Fruit fly (Drosophila melanogaster): ENCODE data around the gene Mettl14.

Mettl14 gene

DNA sequence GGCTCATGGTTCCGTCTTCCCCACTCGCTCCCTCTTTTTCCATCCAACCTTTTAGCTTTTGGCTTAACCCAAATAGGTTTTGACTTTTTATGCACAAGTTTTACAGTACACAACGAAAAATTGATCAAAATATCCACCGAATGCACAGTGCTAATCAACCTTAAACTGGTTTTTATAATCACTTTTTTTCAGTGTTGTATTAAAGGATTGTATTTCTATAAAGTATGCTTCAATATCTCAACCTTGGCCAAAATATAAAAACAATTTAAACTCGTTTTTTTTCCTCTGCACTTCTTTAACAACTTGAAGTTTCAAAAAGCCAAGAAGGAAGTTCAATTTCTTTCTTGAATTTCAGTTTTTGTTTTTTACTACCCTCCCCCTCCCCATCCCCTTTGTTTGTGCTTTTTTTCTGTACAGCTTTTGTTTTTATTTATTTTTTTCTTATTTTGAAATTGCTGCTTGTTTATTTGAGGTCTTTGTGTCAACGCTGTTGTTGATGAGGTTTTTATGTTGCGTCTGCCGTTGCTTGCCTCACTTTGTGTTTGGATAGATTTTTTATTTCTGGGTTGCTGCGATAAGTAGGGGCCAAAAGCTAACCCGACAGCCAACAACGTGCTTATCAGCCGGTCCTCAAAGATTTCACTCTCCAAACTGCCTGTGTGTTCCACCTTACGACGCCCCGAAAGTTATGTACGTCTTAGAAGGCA is 23.2 kb upstream of the Mettl14 start (continued):
- TF ChIP-seq CG16813 (GFP tag; IDR thresholded peaks at IDR 0.05; ENCODE audit: partially characterized antibody) = no peak
- peak; percentile 23 for TF ChIP-seq Fer1 (GFP tag; optimal IDR thresholded peaks at IDR 0.05)
- no peak for TF ChIP-seq CG9797 (GFP tag; optimal IDR thresholded peaks at IDR 0.05)
- TF ChIP-seq amos (GFP tag; IDR thresholded peaks at IDR 0.05; ENCODE audit: partially characterized antibody) = no peak
- TF ChIP-seq corto (GFP tag; optimal IDR thresholded peaks at IDR 0.05) = no peak
- TF ChIP-seq CG10543 (GFP tag; optimal IDR thresholded peaks at IDR 0.05) = no peak
- TF ChIP-seq nmo (GFP tag; optimal IDR thresholded peaks at IDR 0.05) = peak; percentile 33
- peak; percentile 88 for TF ChIP-seq sens (GFP tag)
- no peak for TF ChIP-seq dati (GFP tag; IDR thresholded peaks at IDR 0.05)
- TF ChIP-seq knrl (GFP tag; IDR thresholded peaks at IDR 0.05; ENCODE audit: partially characterized antibody) = no peak
- peak; percentile 8 for TF ChIP-seq CG12659 (GFP tag; optimal IDR thresholded peaks at IDR 0.05)
- no peak for TF ChIP-seq CG8765 (GFP tag; IDR thresholded peaks at IDR 0.05)
- TF ChIP-seq Bteb2 (GFP tag; optimal IDR thresholded peaks at IDR 0.05) = no peak
- no peak for TF ChIP-seq CG16863 (GFP tag; optimal IDR thresholded peaks at IDR 0.05)
- no peak for TF ChIP-seq CG10959 (GFP tag; IDR thresholded peaks at IDR 0.05)
- no peak for TF ChIP-seq CG9817 (tag; optimal IDR thresholded peaks at IDR 0.05)
- TF ChIP-seq Mes4 (GFP tag; optimal IDR thresholded peaks at IDR 0.05) = no peak
- peak; percentile 40 for TF ChIP-seq Oli (tag; optimal IDR thresholded peaks at IDR 0.05)
- no peak for TF ChIP-seq bcd (GFP tag; optimal IDR thresholded peaks at IDR 0.05)
- TF ChIP-seq Dll (GFP tag; IDR thresholded peaks at IDR 0.05; ENCODE audit: partially characterized antibody) = no peak
- no peak for TF ChIP-seq Dad (GFP tag; optimal IDR thresholded peaks at IDR 0.05)
- no peak for TF ChIP-seq Sry-β (GFP tag; optimal IDR thresholded peaks at IDR 0.05)
- TF ChIP-seq CG14050 (GFP tag; IDR thresholded peaks at IDR 0.05) = no peak
- no peak for TF ChIP-seq pnt (GFP tag; optimal IDR thresholded peaks at IDR 0.05)
- TF ChIP-seq C15 (GFP tag; IDR thresholded peaks at IDR 0.05) = no peak
- TF ChIP-seq CG30431 (GFP tag; optimal IDR thresholded peaks at IDR 0.05) = no peak
- TF ChIP-seq CG7372 (GFP tag; IDR thresholded peaks at IDR 0.05) = no peak

DNA sequence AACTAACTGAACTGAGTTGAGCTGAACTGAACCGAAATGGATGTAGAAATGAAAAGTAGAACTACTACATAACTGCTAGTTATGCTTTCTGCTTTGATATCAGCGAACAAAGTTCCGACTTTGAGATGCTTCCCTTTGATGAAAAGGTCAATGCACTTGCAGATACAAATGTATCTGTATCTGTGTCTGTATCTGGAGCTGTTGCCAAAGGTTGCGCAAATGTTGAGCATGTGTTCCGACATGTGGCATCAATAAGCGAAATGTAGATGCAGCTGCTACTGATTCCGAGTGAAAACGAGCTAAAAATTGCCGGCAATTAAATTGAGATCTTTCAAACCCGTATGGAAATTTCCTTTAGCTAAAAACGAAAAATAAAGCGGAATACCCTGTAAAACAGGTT is 21.6 kb upstream of the Mettl14 start:
- TF ChIP-seq CG11247 (GFP tag; IDR thresholded peaks at IDR 0.05) = no peak
- TF ChIP-seq pnt (GFP tag; optimal IDR thresholded peaks at IDR 0.05) = no peak
- no peak for TF ChIP-seq bab2 (GFP tag; optimal IDR thresholded peaks at IDR 0.05)
- peak; percentile 94 for TF ChIP-seq twi (tag; optimal IDR thresholded peaks at IDR 0.05)

DNA sequence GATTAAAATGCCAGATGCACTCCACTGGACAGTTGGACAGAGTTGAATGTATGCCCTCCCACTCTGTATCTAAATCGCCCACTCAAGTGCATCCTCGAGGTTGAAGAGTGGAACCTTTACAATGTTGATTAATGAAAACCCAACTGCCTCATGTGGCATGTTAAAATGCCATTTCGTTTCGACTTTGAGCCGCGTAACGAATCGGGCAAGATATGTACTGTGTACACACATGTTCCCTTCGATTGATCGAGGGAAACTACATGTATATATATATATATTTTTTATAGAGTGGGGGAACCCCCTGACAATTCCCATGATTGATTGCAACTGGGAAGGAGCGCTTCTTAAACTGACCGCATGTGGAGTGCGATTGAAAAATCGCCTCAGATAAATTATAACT is 20.1 kb upstream of the Mettl14 start:
- peak; percentile 15 for TF ChIP-seq pros (GFP tag; optimal IDR thresholded peaks at IDR 0.05)
- no peak for TF ChIP-seq CG1602 (GFP tag; optimal IDR thresholded peaks at IDR 0.05)
- TF ChIP-seq lab (GFP tag; optimal IDR thresholded peaks at IDR 0.05) = peak; percentile 13
- TF ChIP-seq Med (GFP tag) = peak; percentile 42
- no peak for TF ChIP-seq psq (GFP tag; optimal IDR thresholded peaks at IDR 0.05)
- TF ChIP-seq vvl (GFP tag; IDR thresholded peaks at IDR 0.05) = no peak
- peak; percentile 71 for TF ChIP-seq twi (tag; optimal IDR thresholded peaks at IDR 0.05)
- TF ChIP-seq CG4617 (GFP tag; optimal IDR thresholded peaks at IDR 0.05; ENCODE audit: borderline replicate concordance) = no peak
- peak; percentile 53 for TF ChIP-seq gsb-n (tag; optimal IDR thresholded peaks at IDR 0.05)
